Fruit fly (Drosophila melanogaster): ENCODE measurements around the gene CG34367.

Gene CG34367

DNA sequence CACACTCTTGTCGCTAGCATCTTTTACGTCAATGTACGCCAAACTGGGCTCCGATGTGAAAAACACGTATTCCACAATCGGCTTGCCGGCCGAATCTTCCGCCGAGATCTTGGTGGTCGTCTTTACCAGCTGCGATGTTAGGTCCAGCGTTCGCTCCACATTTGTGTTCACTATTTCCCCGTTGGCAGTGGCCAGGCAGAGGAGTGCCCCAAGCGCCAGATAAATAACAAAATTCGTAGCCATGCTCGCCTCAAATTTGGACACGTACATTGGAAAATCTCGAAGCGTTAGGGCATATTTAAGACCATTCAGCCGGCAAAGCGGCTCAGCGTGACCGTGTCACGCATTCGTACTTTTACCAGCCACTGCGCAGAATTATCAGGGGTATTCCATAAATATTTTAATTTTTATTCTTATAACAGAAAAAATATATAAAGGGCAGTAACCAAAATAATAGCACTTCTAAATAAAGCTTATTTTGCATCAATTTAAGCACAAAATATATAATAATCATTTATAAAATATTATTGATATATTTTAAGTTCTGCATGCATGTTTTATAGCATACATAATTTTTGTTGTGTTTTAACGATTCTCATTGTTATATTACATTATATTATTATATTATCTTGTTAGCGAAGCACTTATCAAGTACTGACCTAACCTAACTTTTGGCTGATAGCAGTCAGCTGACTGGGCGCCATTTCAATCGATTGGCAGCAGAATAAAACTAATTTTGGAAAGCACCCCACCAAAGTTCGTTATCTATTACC, 21.9 kb upstream of the CG34367 start, which contains the start of the genes CG33303 and dpr19:
CG33303 (minus strand) TSS at position 294 of the 773 bp plus-strand sequence.
dpr19 (plus strand) TSS at position 705 of the 773 bp plus-strand sequence.
- TF ChIP-seq CG17801 (GFP tag; optimal IDR thresholded peaks at IDR 0.05; ENCODE audit: partially characterized antibody): peak; percentile 59

DNA sequence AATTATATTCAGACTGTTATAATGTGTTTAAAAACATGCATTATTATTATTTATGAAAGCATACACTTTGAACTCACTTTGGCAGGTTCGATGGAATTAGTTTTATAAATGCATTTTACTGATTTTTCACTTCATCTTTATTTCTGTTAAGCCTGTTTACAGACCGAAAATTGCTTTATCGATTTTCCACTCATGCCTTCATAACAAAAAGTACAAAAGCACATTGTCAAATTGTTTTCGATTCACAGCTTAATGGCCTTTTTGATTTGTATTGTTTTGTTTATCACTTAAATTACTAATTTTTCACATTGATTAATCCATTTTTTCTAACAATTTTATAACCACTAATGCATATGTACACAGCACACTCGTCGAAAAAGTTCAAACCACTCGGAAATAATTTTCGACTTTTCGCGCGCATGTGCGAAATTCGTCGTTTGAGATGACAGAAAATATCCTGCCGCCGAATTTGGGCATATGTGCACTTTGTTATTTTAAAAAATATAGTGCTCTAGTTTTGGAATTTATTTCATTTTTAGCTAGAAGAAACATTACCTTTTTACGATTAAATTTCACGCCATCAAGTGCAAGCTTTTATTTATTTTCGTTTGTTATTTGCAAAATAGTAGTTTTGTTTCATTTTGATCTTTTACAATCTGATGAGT, 20.0 kb upstream of the CG34367 start, which contains the start of gene rho-5:
rho-5 (minus strand) TSS at position 296 of the 665 bp plus-strand sequence.
- no peak for TF ChIP-seq CG17801 (GFP tag; optimal IDR thresholded peaks at IDR 0.05; ENCODE audit: partially characterized antibody)

DNA sequence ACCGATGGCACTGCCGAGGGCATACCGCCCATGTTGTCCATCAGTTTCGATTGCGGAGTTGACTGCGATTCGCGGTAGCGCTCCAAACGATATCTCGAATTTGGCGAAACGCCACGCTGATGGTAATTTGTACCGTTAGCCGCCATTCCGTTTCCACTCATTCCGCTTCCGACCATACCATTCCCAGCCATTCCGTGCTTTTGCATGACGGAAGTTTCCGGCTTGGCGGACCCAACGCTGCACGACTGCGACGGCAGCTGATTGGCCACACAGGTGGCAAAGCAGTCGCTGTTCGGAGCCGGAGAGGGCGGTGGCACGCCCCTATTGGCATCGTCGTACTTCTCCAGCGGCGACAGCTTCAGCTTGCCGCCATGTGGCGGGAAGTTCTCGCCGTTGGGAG, 18.6 kb upstream of the CG34367 start:
- no peak for TF ChIP-seq CG17801 (GFP tag; optimal IDR thresholded peaks at IDR 0.05; ENCODE audit: partially characterized antibody)

DNA sequence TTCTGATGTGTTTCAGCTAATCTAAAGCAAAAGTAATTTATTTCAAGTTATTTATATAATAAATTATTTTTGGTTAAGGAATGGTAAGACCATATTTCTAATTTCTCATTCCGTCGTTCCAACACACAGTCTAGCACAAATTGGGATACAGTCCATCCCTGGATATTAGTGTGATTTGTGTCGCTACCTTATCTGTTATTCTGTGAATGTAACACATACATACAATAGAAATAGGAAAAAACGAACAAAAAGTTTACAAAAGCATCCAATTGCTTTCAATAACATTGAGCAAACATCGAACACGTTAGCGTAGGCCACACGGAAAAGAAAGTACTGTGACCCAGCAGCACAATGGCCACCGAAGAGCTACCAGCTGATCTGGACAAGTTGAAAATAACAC, 12.8 kb upstream of the CG34367 start, which contains the start of gene CG5056:
CG5056 (plus strand) TSS at position 168 of the 400 bp plus-strand sequence.
- TF ChIP-seq CG17801 (GFP tag; optimal IDR thresholded peaks at IDR 0.05; ENCODE audit: partially characterized antibody): peak; percentile 67

DNA sequence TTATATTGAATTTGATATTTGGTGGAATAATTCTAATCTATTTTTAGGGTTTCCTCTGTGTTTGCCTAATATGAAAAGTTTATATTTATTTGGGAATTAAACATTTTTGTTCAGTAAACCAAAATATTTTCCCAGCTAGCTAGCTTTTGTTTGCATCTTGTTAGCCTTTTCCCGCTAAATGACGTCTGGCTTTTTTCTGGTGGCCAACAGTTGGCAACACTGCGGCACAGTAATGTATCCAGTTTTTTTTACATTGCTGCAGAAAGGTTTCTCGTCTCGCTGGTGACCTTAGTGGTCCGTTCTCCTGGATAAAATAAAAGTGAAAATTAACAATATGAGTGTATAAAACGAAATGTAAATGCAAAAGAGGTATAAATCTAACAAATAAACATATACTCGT, 10.5 kb upstream of the CG34367 start, which contains the start of gene lft:
lft (plus strand) TSS at position 243 of the 400 bp plus-strand sequence.
- TF ChIP-seq CG17801 (GFP tag; optimal IDR thresholded peaks at IDR 0.05; ENCODE audit: partially characterized antibody): no peak

DNA sequence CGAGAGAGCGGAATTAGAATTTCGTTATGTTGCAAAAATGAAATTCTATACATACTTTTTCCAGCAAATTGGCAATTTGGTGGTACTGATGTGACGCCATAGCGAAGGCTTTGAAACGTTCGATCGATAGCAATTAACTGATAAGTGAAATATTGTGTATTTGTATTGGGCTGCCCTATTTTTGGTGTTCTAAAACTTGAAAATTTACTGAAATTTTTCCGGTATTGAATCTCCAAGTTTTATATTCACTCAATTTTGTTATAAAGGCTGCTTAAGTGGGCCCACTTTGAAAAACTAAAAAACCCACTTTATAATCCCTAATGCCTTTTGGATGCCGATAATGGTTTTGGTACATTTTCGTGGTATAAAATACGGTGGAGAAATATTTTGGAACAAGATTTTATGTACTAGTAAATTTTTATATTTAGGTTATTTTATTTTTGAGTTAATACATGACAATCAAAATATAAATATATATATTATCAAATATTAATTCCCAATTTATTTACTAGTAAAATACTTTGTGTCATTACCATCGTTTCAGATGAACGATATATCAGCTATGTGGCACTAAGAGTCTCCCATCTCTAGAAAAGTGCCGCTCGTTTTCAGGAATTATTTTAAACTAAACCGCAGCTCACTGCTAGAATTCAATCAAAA, 8.8 kb upstream of the CG34367 start, which contains the start of the genes Cand1 and pim:
Cand1 (minus strand) TSS at position 300 of the 660 bp plus-strand sequence.
pim (plus strand) TSS at position 582 of the 660 bp plus-strand sequence.
- no peak for TF ChIP-seq CG17801 (GFP tag; optimal IDR thresholded peaks at IDR 0.05; ENCODE audit: partially characterized antibody)

DNA sequence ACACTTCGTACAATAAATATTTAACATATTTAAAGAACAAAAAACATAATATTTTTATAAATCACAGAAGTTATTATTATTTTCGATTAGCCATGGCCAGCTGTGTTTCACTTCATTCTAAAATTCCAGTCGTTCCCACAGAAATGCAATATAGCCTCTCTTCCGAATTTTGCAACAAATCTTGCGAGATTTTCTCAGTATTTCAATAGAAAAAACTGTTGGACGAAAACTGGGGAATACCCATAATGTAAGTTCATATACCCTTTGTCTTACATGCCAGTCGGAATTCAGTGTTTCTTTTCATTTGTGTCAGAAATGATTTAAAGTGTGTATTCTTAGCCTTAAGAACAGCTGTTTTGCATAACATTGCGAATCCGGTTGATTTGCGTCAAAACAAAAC, 2.8 kb upstream of the CG34367 start, which contains the start of the genes CtsL4 and ClpP:
CtsL4 (minus strand) TSS at position 90 of the 400 bp plus-strand sequence.
ClpP (plus strand) TSS at position 288 of the 400 bp plus-strand sequence.
- no peak for TF ChIP-seq CG17801 (GFP tag; optimal IDR thresholded peaks at IDR 0.05; ENCODE audit: partially characterized antibody)

DNA sequence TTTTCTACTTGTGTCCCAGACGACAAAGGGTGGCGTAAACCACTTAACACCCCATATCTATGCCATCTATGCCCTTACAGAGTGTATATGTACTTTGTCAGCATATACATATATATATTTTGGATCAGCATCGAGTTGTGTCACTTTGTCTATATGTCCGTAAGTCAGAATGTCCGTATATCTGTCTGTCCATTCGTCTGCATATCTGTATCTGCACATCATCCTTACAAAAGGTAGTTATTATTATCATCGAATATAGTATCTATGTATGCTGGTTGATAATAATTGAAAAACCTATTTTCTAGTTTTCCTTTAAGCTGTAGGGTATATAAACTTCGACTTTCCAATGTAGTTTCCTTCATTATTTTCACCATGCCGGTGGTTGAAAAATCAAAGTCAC, 2.6 kb downstream of the CG34367 start:
- no peak for TF ChIP-seq CG17801 (GFP tag; optimal IDR thresholded peaks at IDR 0.05; ENCODE audit: partially characterized antibody)

DNA sequence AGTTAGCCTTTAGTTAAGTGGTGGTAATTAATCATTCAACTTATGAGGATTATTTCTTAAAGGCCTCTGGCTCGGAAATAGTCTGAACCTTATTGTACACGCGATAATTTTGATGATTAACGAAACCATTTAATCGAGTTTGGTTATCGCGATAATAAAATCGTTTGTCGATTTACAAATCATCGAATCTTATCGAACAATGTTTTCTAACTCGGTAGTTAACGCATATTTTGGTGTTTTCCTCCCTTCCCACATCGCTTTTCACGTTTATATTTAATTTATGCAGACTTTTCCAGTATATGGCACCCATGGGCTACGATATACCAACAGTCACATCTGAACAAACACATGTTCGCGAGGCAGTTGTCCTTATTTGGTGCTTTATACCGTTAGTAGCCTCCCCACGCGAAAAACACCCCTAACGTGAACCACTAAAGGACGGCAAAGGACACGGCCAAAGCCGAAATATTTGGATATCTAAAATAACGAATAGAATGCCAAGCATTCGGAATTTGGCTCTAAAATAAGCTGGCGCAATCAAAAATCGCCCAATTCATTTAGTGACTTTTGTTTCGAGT, 9.6 kb downstream of the CG34367 start, which contains the start of gene Frmd5:
Frmd5 (plus strand) TSS at position 414 of the 578 bp plus-strand sequence.
- no peak for TF ChIP-seq CG17801 (GFP tag; optimal IDR thresholded peaks at IDR 0.05; ENCODE audit: partially characterized antibody)

DNA sequence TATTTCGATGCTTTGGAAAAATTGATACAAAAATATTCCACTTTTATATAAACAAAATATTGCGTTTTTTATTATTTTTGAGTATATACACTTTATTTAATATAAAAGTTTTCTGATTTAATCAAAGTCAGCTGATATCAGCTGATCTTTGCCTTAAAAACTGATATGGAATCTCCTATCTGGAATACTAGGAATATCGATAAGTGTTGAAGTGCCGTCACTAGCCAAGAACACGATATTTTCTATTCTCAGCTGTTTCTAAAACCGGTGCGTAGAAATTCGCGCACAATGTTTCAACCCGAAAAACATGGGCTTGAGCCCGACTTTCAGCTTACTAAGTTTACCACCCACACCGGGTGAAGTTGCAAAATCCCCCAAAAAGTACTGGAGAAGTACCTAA, 11.2 kb downstream of the CG34367 start, which contains the start of gene Sps2:
Sps2 (plus strand) TSS at position 124 of the 400 bp plus-strand sequence.
- peak; percentile 33 for TF ChIP-seq CG17801 (GFP tag; optimal IDR thresholded peaks at IDR 0.05; ENCODE audit: partially characterized antibody)

DNA sequence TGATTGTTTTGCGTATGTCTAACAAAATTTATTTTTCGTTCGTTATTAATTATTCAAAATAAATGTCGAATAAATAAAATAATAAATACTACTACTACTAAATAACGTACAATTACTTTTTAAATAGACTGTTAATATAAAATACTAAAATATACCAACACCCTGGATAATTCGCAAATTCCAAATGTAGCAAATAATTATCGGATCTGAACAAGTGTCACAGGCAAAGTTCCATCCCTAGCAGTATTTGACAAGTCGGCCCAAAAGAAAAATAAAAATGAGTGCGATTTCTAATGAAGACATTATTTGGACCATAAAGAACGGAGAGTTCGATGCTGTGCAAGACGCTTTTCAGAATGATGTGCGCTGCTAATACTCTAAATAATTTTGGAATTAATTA, 12.3 kb downstream of the CG34367 start, which contains the start of gene CG31715:
CG31715 (plus strand) TSS at position 212 of the 400 bp plus-strand sequence.
- TF ChIP-seq CG17801 (GFP tag; optimal IDR thresholded peaks at IDR 0.05; ENCODE audit: partially characterized antibody): peak; percentile 33

DNA sequence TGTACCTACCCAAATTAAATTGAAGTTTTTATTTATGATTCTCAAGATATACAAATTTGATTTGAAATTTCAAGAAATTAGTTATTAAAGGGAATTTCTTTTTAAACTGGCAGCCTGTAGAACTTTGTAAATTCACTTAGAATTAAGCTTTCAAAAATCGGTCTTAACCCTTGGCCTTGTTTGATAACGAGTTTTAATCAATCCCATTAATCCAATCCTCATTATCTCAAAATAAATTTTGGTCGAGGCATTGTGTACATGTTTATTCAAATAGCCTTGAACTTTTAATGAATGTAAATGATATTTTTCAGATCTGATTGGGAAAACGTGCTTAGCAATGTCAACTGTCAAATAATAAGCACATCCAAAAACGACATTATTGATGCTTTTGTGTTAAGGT, 13.9 kb downstream of the CG34367 start:
- no peak for TF ChIP-seq CG17801 (GFP tag; optimal IDR thresholded peaks at IDR 0.05; ENCODE audit: partially characterized antibody)

DNA sequence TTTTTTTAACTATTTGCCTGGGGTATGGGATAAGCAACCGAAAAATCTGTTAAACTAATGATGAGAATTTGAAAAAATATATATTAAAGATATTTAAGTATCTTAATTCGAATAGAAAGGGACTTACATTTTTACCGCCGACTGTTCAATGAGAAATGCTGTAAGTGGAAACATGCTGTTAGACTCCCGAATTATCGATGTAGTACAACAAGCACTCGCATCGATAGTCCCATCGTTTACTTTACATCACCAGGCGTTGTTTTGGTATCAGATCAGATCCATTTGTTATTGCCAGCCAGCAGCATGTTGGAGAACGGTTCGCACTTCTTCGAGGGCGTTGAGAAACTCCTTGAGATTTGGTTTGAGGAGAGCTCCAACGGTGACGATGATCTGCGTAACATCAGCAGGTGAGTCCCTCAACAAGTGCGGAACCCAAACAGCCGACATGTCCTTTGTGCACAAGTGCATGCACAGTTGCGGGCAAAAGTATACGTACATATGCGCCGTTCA, 14.4 kb downstream of the CG34367 start, which contains the start of gene SamDC:
SamDC (plus strand) TSS at position 246 of the 510 bp plus-strand sequence.
- TF ChIP-seq CG17801 (GFP tag; optimal IDR thresholded peaks at IDR 0.05; ENCODE audit: partially characterized antibody): peak; percentile 54

DNA sequence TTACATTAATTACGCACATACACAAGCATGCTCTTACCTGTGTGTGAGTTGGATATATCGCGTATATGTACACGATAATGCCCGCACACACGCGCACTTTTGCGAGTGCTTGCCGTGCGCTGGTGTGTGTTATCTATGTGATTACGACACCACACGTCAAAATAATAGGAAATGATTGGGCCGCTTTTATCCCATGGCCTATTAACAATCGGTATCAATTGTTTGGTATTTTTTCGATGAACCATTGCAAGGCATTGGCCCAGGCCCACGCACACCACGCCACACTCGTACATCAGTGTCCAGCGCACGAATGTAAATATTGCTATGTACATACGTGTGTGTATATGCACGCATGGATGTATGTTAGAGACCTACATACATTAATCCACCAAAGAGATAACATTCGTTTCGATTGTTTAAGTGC, 18.8 kb downstream of the CG34367 start:
- peak; percentile 46 for TF ChIP-seq CG17801 (GFP tag; optimal IDR thresholded peaks at IDR 0.05; ENCODE audit: partially characterized antibody)

Measured in ovary, adult (tissue).